Worm (Caenorhabditis elegans) whole organism, L1 larva: ENCODE results near the gene hst-1.
A peak's percentile ranks its signal among the peaks of the same experiment; 100 is the strongest.

ENCODE experiments used
- C34B4.2 ChIP-seq: sonication (generic microtip); optimal IDR thresholded peaks from 2 replicates; lab custom pipeline; 2017; ENCODE audit warnings: mild to moderate bottlenecking, missing genetic modification characterization, missing compliant biosample characterization
- Y116A8C.19 ChIP-seq: sonication (generic microtip); optimal IDR thresholded peaks from 2 replicates; lab custom pipeline; 2016; ENCODE audit warnings: missing compliant biosample characterization, missing genetic modification characterization, borderline replicate concordance
- alr-1 ChIP-seq: fragments of 200-800 bp; sonication (Bioruptor generic); optimal IDR thresholded peaks from 2 replicates; lab custom pipeline; 2018; ENCODE audit warnings: borderline replicate concordance, mild to moderate bottlenecking, missing genetic modification characterization, missing compliant biosample characterization
- aly-2 ChIP-seq: fragments of 150-350 bp; optimal IDR thresholded peaks from 2 replicates; lab custom pipeline; 2014; ENCODE audit warnings: missing biosample characterization, missing genetic modification characterization
- ama-1 ChIP-seq: fragments of 150-350 bp; optimal IDR thresholded peaks from 2 replicates; lab custom pipeline; 2014
- blmp-1 ChIP-seq: fragments of 150-350 bp; optimal IDR thresholded peaks from 2 replicates; lab custom pipeline; 2014; ENCODE audit warnings: missing biosample characterization, missing genetic modification characterization
- ceh-8 ChIP-seq: fragments of 200-800 bp; sonication (Bioruptor generic); optimal IDR thresholded peaks from 2 replicates; lab custom pipeline; 2018; ENCODE audit warnings: mild to moderate bottlenecking, missing genetic modification characterization, moderate library complexity, missing compliant biosample characterization
- ceh-88 ChIP-seq: fragments of 200-800 bp; sonication (Bioruptor generic); IDR thresholded peaks from 2 replicates; pipeline ENCODE4 v1.3.6; 2022; ENCODE audit warnings: missing genetic modification characterization, missing compliant biosample characterization
- ceh-90 ChIP-seq: sonication (generic microtip); optimal IDR thresholded peaks from 2 replicates; lab custom pipeline; 2016; ENCODE audit warnings: missing genetic modification characterization, missing compliant biosample characterization
- ces-1 ChIP-seq: fragments of 150-350 bp; optimal IDR thresholded peaks from 2 replicates; lab custom pipeline; 2014; ENCODE audit warnings: missing biosample characterization, missing genetic modification reagents, missing genetic modification characterization
- dsc-1 ChIP-seq: sonication (generic microtip); optimal IDR thresholded peaks from 2 replicates; lab custom pipeline; 2016; ENCODE audit warnings: mild to moderate bottlenecking, missing genetic modification characterization, missing compliant biosample characterization
- efl-1 ChIP-seq, 4 experiments: fragments of 150-350 bp; optimal IDR thresholded peaks in 3 of 4; peaks in 1 of 4; 1 replicate in 1 of 4; 2 replicates in 3 of 4; lab custom pipeline; 2014; ENCODE audit warnings: missing biosample characterization in 2 of 4, missing genetic modification characterization in 2 of 4, missing genetic modification reagents in 2 of 4
- fkh-8 ChIP-seq: sonication (generic microtip); optimal IDR thresholded peaks from 2 replicates; lab custom pipeline; 2016; ENCODE audit warnings: mild to moderate bottlenecking, missing genetic modification characterization, missing compliant biosample characterization
- grh-1 ChIP-seq: fragments of 200-800 bp; sonication (Bioruptor generic); IDR thresholded peaks from 2 replicates; pipeline ENCODE4 v1.3.6; 2022; ENCODE audit warnings: missing genetic modification reagents, missing genetic modification characterization, missing compliant biosample characterization
- hpl-2 ChIP-seq: fragments of 150-350 bp; optimal IDR thresholded peaks from 2 replicates; lab custom pipeline; 2014; ENCODE audit warnings: missing biosample characterization, missing genetic modification reagents, missing genetic modification characterization
- isw-1 ChIP-seq: fragments of 200-800 bp; sonication (Bioruptor generic); IDR thresholded peaks from 2 replicates; pipeline ENCODE4 v1.3.6; 2022; ENCODE audit warnings: missing genetic modification characterization, missing compliant biosample characterization
- jun-1 ChIP-seq: fragments of 150-350 bp; optimal IDR thresholded peaks from 2 replicates; lab custom pipeline; 2014; ENCODE audit warnings: missing biosample characterization, missing genetic modification reagents, missing genetic modification characterization
- lin-15B ChIP-seq: fragments of 150-350 bp; sonication (generic microtip); optimal IDR thresholded peaks from 3 replicates; lab custom pipeline; 2014; ENCODE audit warnings: missing biosample characterization, missing genetic modification characterization
- lin-35 ChIP-seq, 2 experiments: fragments of 150-350 bp; optimal IDR thresholded peaks; 2 replicates each; lab custom pipeline; 2014; ENCODE audit warnings: missing biosample characterization in 2 of 2, missing genetic modification characterization in 2 of 2, missing genetic modification reagents in 2 of 2
- lin-39 ChIP-seq: fragments of 150-350 bp; optimal IDR thresholded peaks from 2 replicates; lab custom pipeline; 2014; ENCODE audit warnings: missing biosample characterization, missing genetic modification reagents, missing genetic modification characterization
- mep-1 ChIP-seq: fragments of 150-350 bp; optimal IDR thresholded peaks from 2 replicates; lab custom pipeline; 2014; ENCODE audit warnings: missing biosample characterization, missing genetic modification characterization
- nhr-12 ChIP-seq: sonication (generic microtip); optimal IDR thresholded peaks from 2 replicates; lab custom pipeline; 2017; ENCODE audit warnings: missing biosample characterization, missing genetic modification characterization
- nhr-19 ChIP-seq: fragments of 200-800 bp; sonication (Bioruptor generic); conservative IDR thresholded peaks from 2 replicates; pipeline ENCODE4 v1.3.6; 2022; ENCODE audit warnings: missing genetic modification characterization, missing compliant biosample characterization
- nhr-47 ChIP-seq: sonication (generic microtip); optimal IDR thresholded peaks from 2 replicates; lab custom pipeline; 2016; ENCODE audit warnings: mild to moderate bottlenecking, missing genetic modification characterization, moderate library complexity, missing compliant biosample characterization
- nhr-71 ChIP-seq: sonication (generic microtip); optimal IDR thresholded peaks from 2 replicates; lab custom pipeline; 2016; ENCODE audit warnings: mild to moderate bottlenecking, missing genetic modification characterization, moderate library complexity, missing compliant biosample characterization
- nhr-77 ChIP-seq: fragments of 150-350 bp; optimal IDR thresholded peaks from 2 replicates; lab custom pipeline; 2014; ENCODE audit warnings: missing biosample characterization, missing genetic modification characterization
- nhr-84 ChIP-seq: sonication (generic microtip); optimal IDR thresholded peaks from 2 replicates; lab custom pipeline; 2017; ENCODE audit warnings: missing biosample characterization, missing genetic modification characterization
- pax-3 ChIP-seq: fragments of 200-800 bp; sonication (Bioruptor generic); optimal IDR thresholded peaks from 2 replicates; lab custom pipeline; 2018; ENCODE audit warnings: mild to moderate bottlenecking, missing genetic modification characterization, moderate library complexity, missing compliant biosample characterization
- rnt-1 ChIP-seq: sonication (generic microtip); optimal IDR thresholded peaks from 2 replicates; lab custom pipeline; 2016; ENCODE audit warnings: mild to moderate bottlenecking, missing genetic modification characterization, moderate library complexity, missing compliant biosample characterization
- tbx-2 ChIP-seq: sonication (generic microtip); optimal IDR thresholded peaks from 2 replicates; lab custom pipeline; 2016; ENCODE audit warnings: missing genetic modification characterization, missing compliant biosample characterization
- tlp-1 ChIP-seq: fragments of 150-350 bp; optimal IDR thresholded peaks from 2 replicates; lab custom pipeline; 2014; ENCODE audit warnings: missing biosample characterization, missing genetic modification characterization
- unc-30 ChIP-seq: sonication (generic microtip); optimal IDR thresholded peaks from 2 replicates; lab custom pipeline; 2017; ENCODE audit warnings: missing biosample characterization, missing genetic modification characterization
- vab-15 ChIP-seq: sonication (generic microtip); optimal IDR thresholded peaks from 2 replicates; lab custom pipeline; 2017; ENCODE audit warnings: missing genotype, mild to moderate bottlenecking, missing genetic modification characterization, missing compliant biosample characterization
- zag-1 ChIP-seq: fragments of 150-350 bp; optimal IDR thresholded peaks from 2 replicates; lab custom pipeline; 2014; ENCODE audit warnings: missing biosample characterization, missing genetic modification characterization

The hst-1 gene

DNA sequence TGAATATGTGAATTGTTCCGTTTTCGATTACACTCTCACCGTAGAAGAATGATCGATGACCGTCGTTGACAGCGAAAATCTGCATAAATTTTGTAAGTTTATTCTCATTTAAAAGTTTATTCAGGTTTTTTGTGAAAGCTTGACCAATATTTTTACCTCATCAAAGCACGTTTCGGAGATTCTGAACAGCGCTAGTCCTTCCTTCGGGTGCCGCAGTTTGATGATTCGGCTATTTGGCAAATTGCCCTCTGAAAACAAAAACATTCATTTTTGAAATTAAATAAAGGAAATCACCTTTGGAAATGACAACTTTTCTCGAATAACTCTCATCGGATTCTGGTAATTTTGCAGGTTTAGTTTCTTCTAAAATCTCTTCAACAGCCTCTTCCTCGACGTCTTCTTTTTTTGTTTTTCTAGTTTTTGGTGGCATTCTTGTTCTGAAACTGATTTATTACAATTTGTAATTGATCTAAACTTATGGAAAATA, 49.7 kb upstream of the hst-1 start, which contains the start of gene F21D5.6:
F21D5.6 (minus strand) TSS at position 437 of the 487 bp plus-strand sequence.
- TF ChIP-seq dsc-1 (tag; lab: Kevin White, UChicago) (no peak), tlp-1 (tag; lab: Kevin White, UChicago) (no peak), unc-30 (tag; lab: Kevin White, UChicago) (no peak), nhr-77 (tag; lab: Kevin White, UChicago) (no peak), lin-15B (tag; lab: Kevin White, UChicago) (no peak), fkh-8 (tag; lab: Kevin White, UChicago) (no peak), zag-1 (tag; lab: Kevin White, UChicago) (no peak), ceh-8 (GFP tag; lab: Kevin White, UChicago) (no peak), blmp-1 (tag; lab: Kevin White, UChicago) (no peak), aly-2 (no peak), rnt-1 (tag; lab: Kevin White, UChicago) (no peak), ceh-88 (GFP tag; lab: Robert Waterston, UW) (no peak), hpl-2 (GFP tag; lab: Kevin White, UChicago) (no peak), Y116A8C.19 (tag; lab: Kevin White, UChicago) (no peak), lin-39 (tag; lab: Kevin White, UChicago) (no peak), nhr-71 (tag; lab: Kevin White, UChicago) (no peak)

ce11 chrIV:8739926-8740325, 48.6 kb upstream of the hst-1 start, which contains the start of gene mrps-33:
Gene mrps-33, minus strand, starts transcription at chrIV:8740026.
- TF ChIP-seq mep-1 (tag; lab: Kevin White, UChicago) (no peak), isw-1 (no peak), grh-1 (GFP tag; lab: Robert Waterston, UW) (no peak), nhr-71 (tag; lab: Kevin White, UChicago) (no peak), dsc-1 (tag; lab: Kevin White, UChicago) (no peak), hpl-2 (GFP tag; lab: Kevin White, UChicago) (no peak), vab-15 (tag; lab: Kevin White, UChicago) (no peak)

DNA sequence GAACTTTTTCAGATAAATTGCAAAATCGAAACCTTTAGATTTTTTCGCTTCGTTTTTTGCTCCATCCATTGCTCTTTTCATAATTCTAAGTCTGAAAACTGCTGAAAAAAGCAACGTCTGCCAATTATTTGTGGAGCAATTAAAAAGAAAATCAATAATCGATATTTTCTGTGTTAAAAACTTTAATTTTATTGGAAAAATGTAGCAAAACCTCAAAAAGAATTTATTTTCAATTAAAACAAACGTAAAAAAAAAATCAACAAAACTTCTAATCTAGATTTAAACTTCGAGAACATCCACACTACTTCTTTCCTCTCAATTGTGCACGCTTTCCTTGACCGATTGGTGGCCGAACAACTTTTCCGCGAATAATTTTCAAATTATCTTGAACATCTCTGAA, 48.0 kb upstream of the hst-1 start, which contains the start of gene F21D5.5:
F21D5.5 (minus strand) TSS at position 101 of the 400 bp plus-strand sequence.
- TF ChIP-seq pax-3 (tag; lab: Kevin White, UChicago), result no peak
- no peak for TF ChIP-seq nhr-19 (GFP tag; lab: Robert Waterston, UW)
- TF ChIP-seq nhr-47, result no peak
- TF ChIP-seq nhr-84 (tag; lab: Kevin White, UChicago), result no peak
- TF ChIP-seq alr-1, result no peak
- TF ChIP-seq tbx-2 (tag; lab: Kevin White, UChicago), result no peak
- no peak for TF ChIP-seq Y116A8C.19 (tag; lab: Kevin White, UChicago)
- no peak for TF ChIP-seq C34B4.2 (tag; lab: Kevin White, UChicago)
- no peak for TF ChIP-seq lin-35 (GFP tag; optimal IDR thresholded peaks at IDR 0.05; lab: Kevin White, UChicago)
- no peak for TF ChIP-seq nhr-12 (tag; lab: Kevin White, UChicago)
- TF ChIP-seq ceh-90 (tag; lab: Kevin White, UChicago), result no peak
- no peak for TF ChIP-seq ceh-8 (GFP tag; lab: Kevin White, UChicago)

DNA sequence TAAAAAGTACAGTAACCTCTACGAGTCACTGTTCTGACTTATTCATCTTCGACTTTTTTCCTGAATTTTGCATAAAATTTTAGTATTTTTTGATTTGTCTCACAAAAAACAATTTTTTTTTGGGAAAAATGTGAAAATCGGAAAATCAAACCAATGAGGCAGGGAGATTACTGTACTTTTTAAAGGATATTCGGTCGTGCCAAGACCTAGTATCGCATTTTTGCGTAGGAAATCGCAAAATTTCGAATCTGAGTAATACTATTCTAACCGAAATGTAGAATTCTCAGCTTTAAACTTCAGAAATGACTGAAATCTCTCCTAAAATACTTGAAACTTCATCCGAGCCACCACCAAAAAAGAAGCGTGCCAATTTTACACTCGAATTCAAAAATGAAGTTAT, 46.5 kb upstream of the hst-1 start, which contains the start of gene F21D5.4:
F21D5.4 (plus strand) TSS at position 301 of the 400 bp plus-strand sequence.
- TF ChIP-seq ama-1 (lab: Kevin White, UChicago) (no peak), ces-1 (GFP tag; lab: Kevin White, UChicago) (no peak), jun-1 (tag; lab: Kevin White, UChicago) (no peak), unc-30 (tag; lab: Kevin White, UChicago) (no peak), blmp-1 (tag; lab: Kevin White, UChicago) (no peak), efl-1 (optimal IDR thresholded peaks at IDR 0.05; lab: Kevin White, UChicago) (no peak), efl-1 (GFP tag; optimal IDR thresholded peaks at IDR 0.05 in 1 of 2; lab: Kevin White, UChicago) (peak in 1 of 2 experiments; percentile 45)
